Fruit fly (Drosophila melanogaster): Measurements from ENCODE around the gene cDIP.
A peak's percentile ranks its signal among the peaks of the same experiment; 100 is the strongest.

cDIP gene

DNA sequence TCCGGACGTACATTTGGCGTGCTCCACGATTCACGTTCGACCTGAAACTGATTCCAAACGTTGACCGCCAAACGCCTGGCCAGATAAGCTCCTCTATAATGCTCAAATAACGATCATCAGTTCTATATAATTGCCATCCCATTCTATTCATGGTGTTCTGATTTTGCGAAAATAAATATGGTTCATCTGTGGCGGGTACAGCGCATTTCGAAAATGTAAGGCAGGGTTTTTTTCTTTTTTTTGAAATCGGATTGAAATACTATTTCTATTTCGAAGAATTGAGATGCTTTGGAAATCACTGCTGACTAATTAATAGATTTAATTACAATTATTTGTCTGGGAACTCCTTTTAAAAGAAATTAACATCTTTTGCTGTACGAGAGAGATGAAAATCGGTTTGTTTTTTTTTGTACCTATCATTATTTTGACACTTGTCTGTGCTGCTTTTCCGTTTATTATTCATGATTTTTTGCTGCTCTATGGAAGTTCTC is at the start of gene cDIP:
TSS of gene cDIP (minus strand) at position 51 of the 491 bp plus-strand sequence.
- no peak for TF ChIP-seq CG4404 (GFP tag; IDR thresholded peaks at IDR 0.05)
- TF ChIP-seq CG11695 (GFP tag; IDR thresholded peaks at IDR 0.05): 0 out of 3 replicates have a peak, but pooled peaks have one; percentile 14
- no peak for TF ChIP-seq unpg (GFP tag; optimal IDR thresholded peaks at IDR 0.05)
- peak; percentile 50 for TF ChIP-seq slbo (GFP tag; IDR thresholded peaks at IDR 0.05)
- peak; percentile 56 for TF ChIP-seq CG12769 (tag; optimal IDR thresholded peaks at IDR 0.05)
- no peak for TF ChIP-seq CG15269 (tag; optimal IDR thresholded peaks at IDR 0.05)
- no peak for TF ChIP-seq Rx (GFP tag; IDR thresholded peaks at IDR 0.05)
- no peak for TF ChIP-seq Asciz (GFP tag; optimal IDR thresholded peaks at IDR 0.05)
- peak; percentile 16 for TF ChIP-seq Med (GFP tag)
- TF ChIP-seq CG9932 (GFP tag; IDR thresholded peaks at IDR 0.05): peak; percentile 53
- no peak for TF ChIP-seq hkb (optimal IDR thresholded peaks at IDR 0.05)
- no peak for TF ChIP-seq hkb (GFP tag; IDR thresholded peaks at IDR 0.05)
- peak; percentile 45; the same call in 1 of the 2 replicates for TF ChIP-seq Rfx (GFP tag; IDR thresholded peaks at IDR 0.05)
- TF ChIP-seq CG12155 (GFP tag; optimal IDR thresholded peaks at IDR 0.05): no peak
- TF ChIP-seq CG2120 (GFP tag; optimal IDR thresholded peaks at IDR 0.05): peak; percentile 42

DNA sequence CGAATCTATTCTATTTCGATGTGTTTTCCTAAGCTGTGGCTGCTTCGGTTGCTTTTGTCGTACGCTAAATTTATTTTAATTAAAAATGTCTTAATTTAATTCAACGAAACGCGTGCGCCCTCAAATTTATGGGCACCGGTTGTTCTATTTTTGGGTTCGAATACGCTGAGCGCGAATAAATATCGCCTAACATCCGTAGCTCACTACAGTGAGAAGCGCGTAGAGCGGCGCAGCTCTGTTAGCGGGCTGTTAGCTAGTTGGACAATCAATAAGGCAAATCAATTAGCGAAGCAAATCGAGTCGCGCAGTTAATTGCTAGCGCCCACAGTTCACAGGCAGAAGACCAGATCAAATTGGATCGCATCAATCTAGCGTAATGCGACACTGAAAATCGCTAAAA is 49.2 kb upstream of the cDIP start:
- TF ChIP-seq CG3838 (GFP tag; optimal IDR thresholded peaks at IDR 0.05): no peak
- peak; percentile 31 for TF ChIP-seq CG10543 (GFP tag; optimal IDR thresholded peaks at IDR 0.05)
- TF ChIP-seq CG17829 (tag; optimal IDR thresholded peaks at IDR 0.05): peak; percentile 97

DNA sequence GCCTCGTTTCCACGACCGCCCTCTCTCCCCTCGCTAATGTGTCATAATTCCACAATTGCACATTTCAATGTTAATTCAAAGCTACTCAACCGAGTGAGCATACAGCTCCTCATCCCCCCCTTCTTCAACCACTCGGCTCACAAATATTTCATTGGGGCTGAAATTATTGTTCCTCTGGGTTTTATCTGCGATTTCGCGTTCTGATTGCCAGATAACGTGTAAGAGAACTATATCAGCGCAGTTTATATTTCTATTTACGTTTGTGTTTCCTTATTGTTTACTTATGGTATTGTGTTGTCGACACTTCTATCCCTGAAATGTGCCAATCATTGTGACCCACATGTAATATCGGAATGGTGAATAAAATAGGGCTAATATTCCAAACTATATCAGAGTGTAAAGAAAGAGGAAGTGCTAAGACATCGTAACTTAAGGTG is 45.9 kb upstream of the cDIP start:
- peak; percentile 87 for TF ChIP-seq sug (tag; optimal IDR thresholded peaks at IDR 0.05)
- TF ChIP-seq lola (GFP tag; optimal IDR thresholded peaks at IDR 0.05): no peak
- peak; percentile 97 for TF ChIP-seq chinmo (GFP tag; IDR thresholded peaks at IDR 0.05; ENCODE audit: partially characterized antibody)
- no peak for TF ChIP-seq vfl (GFP tag; optimal IDR thresholded peaks at IDR 0.05)
- no peak for TF ChIP-seq esg (GFP tag; conservative IDR thresholded peaks at IDR 0.05)
- TF ChIP-seq CG8290 (GFP tag; optimal IDR thresholded peaks at IDR 0.05): no peak
- TF ChIP-seq CG8290 (tag; optimal IDR thresholded peaks at IDR 0.05): peak in 1 of 2 experiments; percentile 12
- 0 out of 3 replicates have a peak, but pooled peaks have one; percentile 0 for TF ChIP-seq ase (GFP tag; IDR thresholded peaks at IDR 0.05)
- peak; percentile 17 for TF ChIP-seq caup (GFP tag; optimal IDR thresholded peaks at IDR 0.05; ENCODE audit: severe bottlenecking)
- no peak for TF ChIP-seq bbx (GFP tag; IDR thresholded peaks at IDR 0.05; ENCODE audit: partially characterized antibody)
- TF ChIP-seq kni (GFP tag; optimal IDR thresholded peaks at IDR 0.05): no peak
- peak; percentile 32 for TF ChIP-seq Hey (tag; optimal IDR thresholded peaks at IDR 0.05)
- TF ChIP-seq ham (GFP tag; IDR thresholded peaks at IDR 0.05): no peak
- TF ChIP-seq abd-A (tag; optimal IDR thresholded peaks at IDR 0.05): peak; percentile 19
- no peak for TF ChIP-seq Lpt (GFP tag; optimal IDR thresholded peaks at IDR 0.05)
- no peak for TF ChIP-seq CG10209 (GFP tag; optimal IDR thresholded peaks at IDR 0.05)
- no peak for TF ChIP-seq CG14014 (GFP tag; IDR thresholded peaks at IDR 0.05)
- no peak for TF ChIP-seq CG5180 (GFP tag; optimal IDR thresholded peaks at IDR 0.05)
- TF ChIP-seq bab2 (GFP tag; optimal IDR thresholded peaks at IDR 0.05): no peak
- TF ChIP-seq Xbp1 (GFP tag; optimal IDR thresholded peaks at IDR 0.05): no peak
- no peak for TF ChIP-seq ems (GFP tag; optimal IDR thresholded peaks at IDR 0.05)
- no peak for TF ChIP-seq CG11398 (GFP tag; optimal IDR thresholded peaks at IDR 0.05)
- TF ChIP-seq E2f2 (GFP tag; IDR thresholded peaks at IDR 0.05): no peak
- no peak for TF ChIP-seq Ssrp (tag; optimal IDR thresholded peaks at IDR 0.05)
- peak; percentile 48 for TF ChIP-seq CG3163 (GFP tag; optimal IDR thresholded peaks at IDR 0.05)
- peak; percentile 35; the same call in 1 of the 2 replicates for TF ChIP-seq Rfx (GFP tag; IDR thresholded peaks at IDR 0.05)
- no peak for TF ChIP-seq Ada2b (GFP tag; IDR thresholded peaks at IDR 0.05)
- TF ChIP-seq vvl (GFP tag; IDR thresholded peaks at IDR 0.05): 0 out of 2 replicates have a peak, but pooled peaks have one; percentile 4
- TF ChIP-seq fu2 (GFP tag; optimal IDR thresholded peaks at IDR 0.05): no peak
- TF ChIP-seq bcd (GFP tag; optimal IDR thresholded peaks at IDR 0.05): no peak
- peak; percentile 5 for TF ChIP-seq cg (GFP tag; optimal IDR thresholded peaks at IDR 0.05)
- TF ChIP-seq CG6272 (GFP tag; IDR thresholded peaks at IDR 0.05): no peak

Measured in whole organism, embryonic.